Fruit fly (Drosophila melanogaster) whole organism, adult: ENCODE data around the gene Cyp313a1.

Experiments
- CG11617 ChIP-seq: fragments of 200-800 bp; sonication (Bioruptor generic); optimal IDR thresholded peaks from 2 replicates; lab custom pipeline; 2017; ENCODE audit warnings: mild to moderate bottlenecking, missing biosample characterization, missing genetic modification reagents, missing genetic modification characterization
- CG14711 ChIP-seq: fragments of 200-800 bp; sonication (Bioruptor generic); optimal IDR thresholded peaks from 2 replicates; lab custom pipeline; 2018; ENCODE audit warnings: missing biosample characterization, mild to moderate bottlenecking, missing genetic modification characterization, moderate library complexity
- CG1620 ChIP-seq: fragments of 200-800 bp; sonication (Bioruptor generic); optimal IDR thresholded peaks from 2 replicates; lab custom pipeline; 2016; ENCODE audit warnings: missing biosample characterization, missing genetic modification characterization
- CG33017 ChIP-seq: fragments of 200-800 bp; sonication (Bioruptor generic); optimal IDR thresholded peaks from 2 replicates; lab custom pipeline; 2018; ENCODE audit warnings: missing biosample characterization, mild to moderate bottlenecking, missing genetic modification characterization, moderate library complexity
- CG5204 ChIP-seq: fragments of 200-800 bp; sonication (Bioruptor generic); optimal IDR thresholded peaks from 2 replicates; lab custom pipeline; 2016; ENCODE audit warnings: missing biosample characterization, missing genetic modification characterization
- CG7045 ChIP-seq: fragments of 200-800 bp; sonication (Bioruptor generic); optimal IDR thresholded peaks from 2 replicates; lab custom pipeline; 2017; ENCODE audit warnings: missing biosample characterization, mild to moderate bottlenecking, missing genetic modification characterization
- Clk ChIP-seq: fragments of 200-800 bp; sonication (Bioruptor generic); optimal IDR thresholded peaks from 2 replicates; lab custom pipeline; 2017; ENCODE audit warnings: missing biosample characterization, missing genetic modification characterization
- Hr96 ChIP-seq: fragments of 200-800 bp; sonication (Bioruptor generic); optimal IDR thresholded peaks from 2 replicates; lab custom pipeline; 2016; ENCODE audit warnings: missing biosample characterization, missing genetic modification characterization
- Mnt ChIP-seq: fragments of 200-800 bp; sonication (Bioruptor generic); optimal IDR thresholded peaks from 2 replicates; lab custom pipeline; 2016; ENCODE audit warnings: missing biosample characterization, mild to moderate bottlenecking, missing genetic modification characterization
- bab1 ChIP-seq: fragments of 200-800 bp; sonication (Bioruptor generic); optimal IDR thresholded peaks from 3 replicates; lab custom pipeline; 2019; ENCODE audit warnings: missing biosample characterization, mild to moderate bottlenecking, missing genetic modification characterization, moderate library complexity
- cic ChIP-seq: fragments of 200-800 bp; sonication (Bioruptor generic); optimal IDR thresholded peaks from 2 replicates; lab custom pipeline; 2017; ENCODE audit warnings: missing biosample characterization, mild to moderate bottlenecking, missing genetic modification characterization, moderate library complexity
- cnc ChIP-seq, 2 experiments: fragments of >200 bp; optimal IDR thresholded peaks; 2 replicates each; lab custom pipeline; 2017
- kay ChIP-seq: fragments of 200-800 bp; sonication (Bioruptor generic); peaks from one replicate; lab custom pipeline; 2016; ENCODE audit warnings: missing biosample characterization, missing genetic modification characterization, borderline replicate concordance

dm6 chr3R:14478438-14479033, 42.3 kb upstream of the Cyp313a1 start:
- TF ChIP-seq bab1 (GFP tag; lab: Kevin White, UChicago) (no peak), CG5204 (GFP tag; lab: Kevin White, UChicago) (no peak), kay (GFP tag; lab: Kevin White, UChicago) (no peak), CG11617 (GFP tag; lab: Kevin White, UChicago) (no peak), CG33017 (tag; lab: Kevin White, UChicago) (no peak), CG7045 (no peak), CG14711 (tag; lab: Kevin White, UChicago) (peak; percentile 24), Clk (GFP tag; lab: Kevin White, UChicago) (no peak), Mnt (no peak), CG1620 (GFP tag; lab: Kevin White, UChicago) (no peak), cnc (optimal IDR thresholded peaks at IDR 0.05; lab: Kevin White, UChicago) (no peak), cic (GFP tag; lab: Kevin White, UChicago) (no peak), Hr96 (no peak)
